1 fruit fly cellular context compared by ENCODE assay signal in the genomic region with DNA sequence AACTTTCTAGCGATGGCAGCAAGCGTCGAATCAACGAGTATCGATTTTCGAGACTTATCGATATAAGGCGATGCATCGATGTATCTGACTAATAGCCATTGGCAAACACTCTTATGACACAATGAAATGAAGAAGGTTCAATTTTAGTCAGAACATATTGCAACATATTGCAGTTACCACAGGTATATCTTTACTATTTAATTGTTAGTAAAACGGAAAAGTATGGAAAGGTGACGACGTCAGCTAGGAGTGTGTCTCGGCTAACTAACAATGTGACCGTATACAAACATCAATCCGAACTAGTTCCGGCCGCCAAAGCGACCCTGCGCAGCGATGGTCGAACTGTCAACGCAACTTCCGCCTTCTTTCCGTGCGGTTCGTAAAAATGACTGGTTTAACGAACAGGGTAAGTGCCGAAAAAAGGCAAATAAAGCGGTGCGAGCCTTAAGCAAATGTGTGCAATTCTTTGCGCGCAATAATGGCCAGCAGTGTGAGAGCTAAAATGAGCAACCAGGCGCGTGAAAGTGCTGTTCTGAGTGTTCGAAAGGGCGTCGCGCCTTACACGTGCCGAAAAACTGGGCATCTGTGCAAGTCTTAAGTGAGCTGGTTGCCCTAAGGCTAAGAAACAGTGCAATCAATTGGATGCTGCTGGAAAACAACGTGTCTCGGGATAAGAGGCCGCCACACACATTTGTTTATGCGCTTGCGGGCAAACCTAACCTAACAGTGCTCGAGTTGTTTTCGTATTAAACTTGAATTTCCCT.
TF ChIP-seq lines count a peak whose summit lies in the region.

A gene (minus strand): TSS at position 11 of the 764 bp plus-strand sequence.
A gene (minus strand): TSS at position 11 of the 764 bp plus-strand sequence.
A gene (plus strand): TSS at position 360 of the 764 bp plus-strand sequence.

TF ChIP-seq in whole organism, embryonic, 481 proteins besides CTCF, POLR2A, EP300 and RAD21 (continued from another document):
- no peak for TF ChIP-seq tna (GFP tag; IDR thresholded peaks at IDR 0.05; lab: Robert Waterston, UW; ENCODE audit: partially characterized antibody)
- TF ChIP-seq CG6813 (GFP tag; optimal IDR thresholded peaks at IDR 0.05; lab: Kevin White, UChicago): peak; percentile 95
- TF ChIP-seq CG18011 (GFP tag; optimal IDR thresholded peaks at IDR 0.05; lab: Kevin White, UChicago): peak; percentile 87
- TF ChIP-seq CG3995 (GFP tag; optimal IDR thresholded peaks at IDR 0.05; lab: Kevin White, UChicago): peak; percentile 83
- TF ChIP-seq CG17186 (GFP tag; optimal IDR thresholded peaks at IDR 0.05; lab: Kevin White, UChicago): peak; percentile 95
- TF ChIP-seq Oaz (GFP tag; IDR thresholded peaks at IDR 0.05; lab: Robert Waterston, UW): no peak
- TF ChIP-seq CG1024 (GFP tag; IDR thresholded peaks at IDR 0.05; lab: Robert Waterston, UW): no peak
- no peak for TF ChIP-seq CG34422 (GFP tag; IDR thresholded peaks at IDR 0.05; lab: Robert Waterston, UW)
- TF ChIP-seq CG7745 (tag; optimal IDR thresholded peaks at IDR 0.05; lab: Kevin White, UChicago): no peak
- TF ChIP-seq CG7928 (GFP tag; optimal IDR thresholded peaks at IDR 0.05; lab: Kevin White, UChicago): peak; percentile 76
- no peak for TF ChIP-seq Aef1 (GFP tag; IDR thresholded peaks at IDR 0.05; lab: Robert Waterston, UW)
- no peak for TF ChIP-seq CkIIα-i1 (GFP tag; IDR thresholded peaks at IDR 0.05; lab: Robert Waterston, UW)
- no peak for TF ChIP-seq toy (GFP tag; IDR thresholded peaks at IDR 0.05; lab: Robert Waterston, UW)
- TF ChIP-seq prd (optimal IDR thresholded peaks at IDR 0.05; lab: Kevin White, UChicago): no peak
- no peak for TF ChIP-seq prd (GFP tag; IDR thresholded peaks at IDR 0.05; lab: Robert Waterston, UW)
- TF ChIP-seq B-H1 (GFP tag; IDR thresholded peaks at IDR 0.05; lab: Robert Waterston, UW): no peak
- TF ChIP-seq Hr51 (GFP tag; optimal IDR thresholded peaks at IDR 0.05; lab: Kevin White, UChicago): peak; percentile 81 to 86
- peak; percentile 89 for TF ChIP-seq CG12155 (GFP tag; optimal IDR thresholded peaks at IDR 0.05; lab: Kevin White, UChicago)
- TF ChIP-seq CG12659 (GFP tag; optimal IDR thresholded peaks at IDR 0.05; lab: Kevin White, UChicago): peak; percentile 98
- no peak for TF ChIP-seq yki (optimal IDR thresholded peaks at IDR 0.05; lab: Kevin White, UChicago)
- TF ChIP-seq fd96Cb (tag; optimal IDR thresholded peaks at IDR 0.05; lab: Kevin White, UChicago): peak; percentile 69
- TF ChIP-seq stc (GFP tag; IDR thresholded peaks at IDR 0.05; lab: Robert Waterston, UW): no peak
- TF ChIP-seq lbe (GFP tag; optimal IDR thresholded peaks at IDR 0.05; lab: Kevin White, UChicago): peak; percentile 85
- TF ChIP-seq CG3407 (GFP tag; optimal IDR thresholded peaks at IDR 0.05; lab: Kevin White, UChicago): peak; percentile 93
- TF ChIP-seq CG7963 (GFP tag; IDR thresholded peaks at IDR 0.05; lab: Robert Waterston, UW; ENCODE audit: partially characterized antibody): no peak
- peak; percentile 90 for TF ChIP-seq nom (GFP tag; optimal IDR thresholded peaks at IDR 0.05; lab: Kevin White, UChicago)
- no peak for TF ChIP-seq H15 (GFP tag; IDR thresholded peaks at IDR 0.05; lab: Robert Waterston, UW)
- peak; percentile 82 for TF ChIP-seq CG15269 (tag; optimal IDR thresholded peaks at IDR 0.05; lab: Kevin White, UChicago)
- TF ChIP-seq Hsf (GFP tag; optimal IDR thresholded peaks at IDR 0.05; lab: Kevin White, UChicago): peak; percentile 87
- peak; percentile 49; the same call in 1 of the 2 replicates for TF ChIP-seq CG6272 (GFP tag; IDR thresholded peaks at IDR 0.05; lab: Robert Waterston, UW)
- no peak for TF ChIP-seq unc-4 (GFP tag; IDR thresholded peaks at IDR 0.05; lab: Robert Waterston, UW; ENCODE audit: partially characterized antibody)
- peak; percentile 81 to 91 for TF ChIP-seq Pdp1 (GFP tag; optimal IDR thresholded peaks at IDR 0.05; lab: Kevin White, UChicago)
- peak; percentile 83 for TF ChIP-seq CG14965 (GFP tag; optimal IDR thresholded peaks at IDR 0.05; lab: Kevin White, UChicago; ENCODE audit: borderline replicate concordance)
- peak; percentile 90 for TF ChIP-seq CG9817 (tag; optimal IDR thresholded peaks at IDR 0.05; lab: Kevin White, UChicago)
- TF ChIP-seq schlank (tag; optimal IDR thresholded peaks at IDR 0.05; lab: Kevin White, UChicago): peak; percentile 95
- peak; percentile 82 for TF ChIP-seq CoRest (tag; optimal IDR thresholded peaks at IDR 0.05; lab: Kevin White, UChicago)
- TF ChIP-seq kah (GFP tag; optimal IDR thresholded peaks at IDR 0.05; lab: Kevin White, UChicago): peak; percentile 80
- TF ChIP-seq ftz-f1 (GFP tag; optimal IDR thresholded peaks at IDR 0.05; lab: Kevin White, UChicago): peak; percentile 74
- TF ChIP-seq D19B (GFP tag; optimal IDR thresholded peaks at IDR 0.05; lab: Kevin White, UChicago): peak; percentile 86
- no peak for TF ChIP-seq sens-2 (GFP tag; IDR thresholded peaks at IDR 0.05; lab: Robert Waterston, UW)
- TF ChIP-seq Xrp1 (GFP tag; IDR thresholded peaks at IDR 0.05; lab: Robert Waterston, UW): no peak
- peak; percentile 83 for TF ChIP-seq CG30403 (GFP tag; optimal IDR thresholded peaks at IDR 0.05; lab: Kevin White, UChicago)
- TF ChIP-seq CG10979 (tag; optimal IDR thresholded peaks at IDR 0.05; lab: Kevin White, UChicago): peak; percentile 79
- no peak for TF ChIP-seq CG10366 (GFP tag; IDR thresholded peaks at IDR 0.05; lab: Robert Waterston, UW)
- TF ChIP-seq Bteb2 (GFP tag; optimal IDR thresholded peaks at IDR 0.05; lab: Kevin White, UChicago): peak; percentile 92
- no peak for TF ChIP-seq hth (optimal IDR thresholded peaks at IDR 0.05; lab: Kevin White, UChicago)
- peak; percentile 97 for TF ChIP-seq Lhr (GFP tag; optimal IDR thresholded peaks at IDR 0.05; lab: Kevin White, UChicago)
- no peak for TF ChIP-seq hbn (GFP tag; IDR thresholded peaks at IDR 0.05; lab: Robert Waterston, UW; ENCODE audit: partially characterized antibody)
- TF ChIP-seq wdn (GFP tag; IDR thresholded peaks at IDR 0.05; lab: Robert Waterston, UW): no peak
- TF ChIP-seq bigmax (GFP tag; optimal IDR thresholded peaks at IDR 0.05; lab: Kevin White, UChicago): peak; percentile 82
- no peak for TF ChIP-seq Elba2 (GFP tag; optimal IDR thresholded peaks at IDR 0.05; lab: Kevin White, UChicago)
- TF ChIP-seq zen (tag; optimal IDR thresholded peaks at IDR 0.05; lab: Kevin White, UChicago): peak; percentile 85
- TF ChIP-seq nerfin-2 (GFP tag; IDR thresholded peaks at IDR 0.05; lab: Robert Waterston, UW; ENCODE audit: partially characterized antibody): no peak
- peak; percentile 93 for TF ChIP-seq emc (GFP tag; optimal IDR thresholded peaks at IDR 0.05; lab: Kevin White, UChicago)
- peak; percentile 86 for TF ChIP-seq chn (GFP tag; optimal IDR thresholded peaks at IDR 0.05; lab: Kevin White, UChicago)
- TF ChIP-seq CG1647 (GFP tag; optimal IDR thresholded peaks at IDR 0.05; lab: Kevin White, UChicago): peak; percentile 82
- peak; percentile 52 for TF ChIP-seq Tbp (GFP tag; optimal IDR thresholded peaks at IDR 0.05; lab: Kevin White, UChicago)
- peak; percentile 88 for TF ChIP-seq maf-S (GFP tag; optimal IDR thresholded peaks at IDR 0.05; lab: Kevin White, UChicago)
- peak; percentile 89 for TF ChIP-seq CG6683 (GFP tag; optimal IDR thresholded peaks at IDR 0.05; lab: Kevin White, UChicago)
- TF ChIP-seq CG14050 (GFP tag; IDR thresholded peaks at IDR 0.05; lab: Robert Waterston, UW): no peak
- peak; percentile 99 for TF ChIP-seq CG7987 (GFP tag; optimal IDR thresholded peaks at IDR 0.05; lab: Kevin White, UChicago)
- peak; percentile 92 for TF ChIP-seq Vsx1 (GFP tag; optimal IDR thresholded peaks at IDR 0.05; lab: Kevin White, UChicago)
- TF ChIP-seq psq (GFP tag; optimal IDR thresholded peaks at IDR 0.05; lab: Kevin White, UChicago): peak; percentile 81
